Worm (Caenorhabditis elegans) whole organism, late embryonic: ENCODE results near the gene bicd-1.

Experiments
- ceh-30 ChIP-seq: fragments of 150-350 bp; optimal IDR thresholded peaks from 2 replicates; lab custom pipeline; 2014; ENCODE audit warnings: missing biosample characterization, missing genetic modification characterization
- ceh-31 ChIP-seq: sonication (generic microtip); optimal IDR thresholded peaks from 2 replicates; lab custom pipeline; 2016; ENCODE audit warnings: missing genetic modification characterization, missing compliant biosample characterization
- elt-2 ChIP-seq: sonication (generic microtip); optimal IDR thresholded peaks from 2 replicates; lab custom pipeline; 2016; ENCODE audit warnings: missing genetic modification reagents, missing genetic modification characterization, missing compliant biosample characterization

DNA sequence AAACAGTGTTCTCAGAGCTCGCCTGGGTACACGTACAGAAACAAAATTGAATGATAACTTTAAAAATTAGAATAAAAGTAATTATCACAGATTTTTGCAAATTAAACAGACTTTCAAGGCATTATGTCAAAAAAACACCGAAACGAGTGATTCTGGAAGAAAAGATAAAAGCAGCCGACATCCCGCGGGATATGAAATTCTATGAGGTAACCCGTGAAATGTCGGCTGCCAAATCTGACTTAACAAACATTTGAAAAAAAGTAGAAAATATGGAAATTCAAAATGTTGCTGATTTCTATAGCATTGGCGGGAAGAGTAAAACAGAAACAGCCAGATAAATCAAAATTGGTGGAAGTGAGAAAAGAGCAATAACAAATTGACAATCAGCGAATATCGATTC, 6.5 kb downstream of the bicd-1 start:
- TF ChIP-seq ceh-31 (tag; lab: Kevin White, UChicago) (no peak), ceh-30 (no peak), elt-2 (tag; lab: Kevin White, UChicago) (no peak)
